Worm (Caenorhabditis elegans) whole organism, L4/young adult: ENCODE measurements around the gene F01F1.14.

Experiments used
- W03F9.2 ChIP-seq: fragments of 150-350 bp; optimal IDR thresholded peaks from 2 replicates; lab custom pipeline; 2014; ENCODE audit warnings: missing biosample characterization, missing genetic modification characterization
- dao-5 ChIP-seq: sonication (generic microtip); optimal IDR thresholded peaks from 2 replicates; lab custom pipeline; 2016; ENCODE audit warnings: missing genotype, missing genetic modification characterization, moderate library complexity, missing compliant biosample characterization

- TF ChIP-seq W03F9.2 (tag; lab: Kevin White, UChicago) = no peak
- no peak for TF ChIP-seq dao-5
Measured at ce11 chrIII:5875418-5875702, 7.4 kb downstream of the F01F1.14 start.
